Fruit fly (Drosophila melanogaster) whole organism, prepupa: ENCODE measurements around the gene CG18581.

ENCODE experiments used
- Ets21C ChIP-seq: fragments of 200-800 bp; sonication (Bioruptor generic); optimal IDR thresholded peaks from 3 replicates; lab custom pipeline; 2016; ENCODE audit warnings: missing biosample characterization, missing genetic modification characterization
- fkh ChIP-seq: fragments of 200-800 bp; sonication (Bioruptor generic); optimal IDR thresholded peaks from 3 replicates; lab custom pipeline; 2017; ENCODE audit warnings: missing biosample characterization, mild to moderate bottlenecking, missing genetic modification characterization, moderate library complexity

- TF ChIP-seq fkh (GFP tag; lab: Kevin White, UChicago) (no peak), Ets21C (GFP tag; lab: Kevin White, UChicago) (no peak)
These were observed 29.3 kb upstream of the CG18581 start for dm6 chr3L:15079278-15079677.
